Worm (Caenorhabditis elegans) whole organism, late embryonic: ENCODE data around the gene T06C12.14.

Experiments used
- K02D7.2 ChIP-seq: sonication (generic microtip); optimal IDR thresholded peaks from 2 replicates; lab custom pipeline; 2017; ENCODE audit warnings: mild to moderate bottlenecking, missing genetic modification characterization, missing compliant biosample characterization
- odd-2 ChIP-seq: sonication (generic microtip); optimal IDR thresholded peaks from 2 replicates; lab custom pipeline; 2017; ENCODE audit warnings: antibody characterized with exemption, mild to moderate bottlenecking, missing genetic modification characterization, missing compliant biosample characterization
- pha-4 ChIP-seq: fragments of 150-350 bp; optimal IDR thresholded peaks from 2 replicates; lab custom pipeline; 2018; ENCODE audit warnings: missing biosample characterization, missing genetic modification reagents, missing genetic modification characterization
- pros-1 ChIP-seq: fragments of 150-350 bp; optimal IDR thresholded peaks from 2 replicates; lab custom pipeline; 2014; ENCODE audit warnings: missing biosample characterization, missing genetic modification reagents, missing genetic modification characterization

DNA sequence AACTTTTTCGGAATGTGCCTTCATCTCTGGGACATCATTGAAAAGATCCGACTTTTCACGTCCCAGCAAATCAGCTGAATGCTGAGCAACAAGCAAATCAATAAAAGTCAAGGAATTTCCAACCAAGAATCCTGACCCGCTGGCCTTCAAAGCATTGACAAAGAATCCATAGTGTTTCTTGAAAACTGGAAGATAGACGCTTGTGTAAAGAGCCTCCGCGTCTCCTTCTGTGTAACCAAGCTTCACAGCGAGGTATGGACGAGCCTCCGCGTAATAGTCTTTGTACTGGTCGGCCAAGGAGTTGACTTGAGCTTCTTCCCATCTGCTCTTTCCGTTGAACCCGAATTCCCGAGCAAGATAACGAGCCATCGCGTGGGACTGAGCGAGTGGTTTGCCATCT is 15.5 kb downstream of the T06C12.14 start:
- TF ChIP-seq pha-4 (tag; lab: Kevin White, UChicago) (no peak), pros-1 (no peak), odd-2 (tag; lab: Kevin White, UChicago) (no peak), K02D7.2 (tag; lab: Kevin White, UChicago) (no peak)
